Worm (Caenorhabditis elegans): ENCODE results near the gene C04G6.13.

The C04G6.13 gene

DNA sequence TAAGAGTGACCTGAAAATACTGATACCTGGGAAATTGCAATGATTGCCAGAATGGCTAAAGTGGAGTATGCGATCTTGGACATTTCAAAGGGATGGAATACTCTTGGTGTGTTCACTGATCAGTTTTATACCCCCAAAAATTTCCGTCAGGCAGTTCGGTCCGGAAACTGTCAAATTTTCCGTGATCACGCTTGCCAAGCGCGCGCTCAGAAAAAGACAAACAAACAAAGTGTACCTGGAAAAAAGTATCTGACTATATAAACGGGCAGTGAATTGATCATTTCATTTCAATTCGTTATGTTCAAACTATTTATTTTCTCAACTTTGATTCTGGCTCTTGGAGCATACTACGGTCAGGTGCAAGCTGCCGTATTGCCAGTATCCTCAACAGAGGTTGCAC, 7.7 kb downstream of the C04G6.13 start, which contains the start of the genes idpb-3 and idpb-1:
Gene idpb-3, minus strand, starts transcription at position 101 of the 400 bp plus-strand sequence.
Gene idpb-1, plus strand, starts transcription at position 284 of the 400 bp plus-strand sequence.
- TF ChIP-seq nhr-21 (tag; optimal IDR thresholded peaks at IDR 0.05): no peak
- TF ChIP-seq ama-1 (optimal IDR thresholded peaks at IDR 0.05): no peak
- TF ChIP-seq fos-1 (tag; optimal IDR thresholded peaks at IDR 0.05): no peak
- TF ChIP-seq ztf-1 (GFP tag; conservative IDR thresholded peaks at IDR 0.05): no peak
- no peak for TF ChIP-seq nhr-11 (tag; optimal IDR thresholded peaks at IDR 0.05)
- no peak for TF ChIP-seq gmeb-1 (tag; optimal IDR thresholded peaks at IDR 0.05)
- TF ChIP-seq mdl-1 (tag; optimal IDR thresholded peaks at IDR 0.05): no peak
- no peak for TF ChIP-seq ZK546.5 (tag; optimal IDR thresholded peaks at IDR 0.05)
- TF ChIP-seq alr-1 (tag; optimal IDR thresholded peaks at IDR 0.05): no peak
- TF ChIP-seq ceh-82 (tag; optimal IDR thresholded peaks at IDR 0.05): no peak

DNA sequence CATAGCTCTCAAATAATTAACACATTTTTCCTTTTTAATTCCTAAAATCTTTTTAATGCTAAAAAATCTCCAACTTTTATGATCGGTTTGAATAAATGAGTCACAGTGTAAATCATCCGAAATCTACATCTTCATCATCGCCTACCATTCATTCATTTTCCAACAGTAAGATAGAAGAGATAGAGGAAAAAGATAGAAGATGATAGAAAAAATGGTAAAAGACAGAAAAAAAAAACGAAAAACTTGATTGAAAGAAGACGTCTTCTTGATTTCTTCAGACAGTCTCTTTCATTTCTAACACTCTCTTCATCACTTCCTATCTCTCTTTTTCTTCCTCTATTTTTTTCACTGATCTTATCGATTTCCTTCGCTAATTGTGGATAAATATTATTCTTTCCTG, 9.1 kb downstream of the C04G6.13 start:
- TF ChIP-seq nhr-12 (tag; optimal IDR thresholded peaks at IDR 0.05) (no peak), fos-1 (tag; optimal IDR thresholded peaks at IDR 0.05) (peak; percentile 34), blmp-1 (tag; optimal IDR thresholded peaks at IDR 0.05; ENCODE audit: insufficient read depth) (peak; percentile 46)

DNA sequence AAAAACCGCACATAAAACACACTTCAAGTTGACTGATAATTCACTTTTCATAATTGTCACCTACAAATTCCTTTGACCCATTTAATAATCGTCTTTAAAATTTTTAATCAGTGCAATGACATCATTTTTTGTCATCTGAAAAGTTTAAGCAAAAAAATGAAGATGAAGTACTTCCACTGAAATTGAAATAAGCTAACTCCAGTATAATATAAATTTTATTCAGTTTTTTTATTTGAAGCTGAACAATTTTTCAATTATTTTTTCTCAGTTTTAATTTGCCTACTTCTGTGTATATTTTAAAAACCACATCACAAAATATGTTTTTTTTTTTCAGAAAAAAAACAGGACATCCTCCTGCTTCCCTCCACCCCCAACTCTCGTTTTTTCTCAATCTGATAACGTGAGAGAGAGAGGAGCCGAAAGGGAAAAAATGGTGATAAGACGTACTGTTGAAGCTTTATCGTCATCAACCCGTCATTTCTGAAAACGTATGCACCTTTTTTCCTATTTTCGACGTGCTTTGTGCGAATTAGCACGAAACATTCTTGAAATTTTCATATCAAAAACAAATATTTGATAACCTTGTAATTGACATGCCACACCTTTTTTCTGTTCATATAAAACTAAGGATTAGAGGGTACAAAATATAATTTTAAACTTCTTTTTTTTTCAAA, 9.9 kb downstream of the C04G6.13 start, which contains the start of the genes C04G6.11 and mpk-2:
Gene C04G6.11, minus strand, starts transcription at position 51 of the 674 bp plus-strand sequence.
Gene mpk-2, plus strand, starts transcription at position 335 of the 674 bp plus-strand sequence.
- peak; percentile 59 for TF ChIP-seq sma-9 (GFP tag; optimal IDR thresholded peaks at IDR 0.05)
- TF ChIP-seq sma-9 (tag; optimal IDR thresholded peaks at IDR 0.05): no peak
- TF ChIP-seq F13H6.1 (tag; optimal IDR thresholded peaks at IDR 0.05): peak; percentile 33
- peak; percentile 25 for TF ChIP-seq gmeb-1 (tag; optimal IDR thresholded peaks at IDR 0.05)
- peak; percentile 73 for TF ChIP-seq fos-1 (tag; optimal IDR thresholded peaks at IDR 0.05)
- no peak for TF ChIP-seq elt-1 (tag; optimal IDR thresholded peaks at IDR 0.05)
- no peak for TF ChIP-seq mbf-1 (tag; optimal IDR thresholded peaks at IDR 0.05)
- TF ChIP-seq crh-2 (tag; optimal IDR thresholded peaks at IDR 0.05): peak; percentile 24

DNA sequence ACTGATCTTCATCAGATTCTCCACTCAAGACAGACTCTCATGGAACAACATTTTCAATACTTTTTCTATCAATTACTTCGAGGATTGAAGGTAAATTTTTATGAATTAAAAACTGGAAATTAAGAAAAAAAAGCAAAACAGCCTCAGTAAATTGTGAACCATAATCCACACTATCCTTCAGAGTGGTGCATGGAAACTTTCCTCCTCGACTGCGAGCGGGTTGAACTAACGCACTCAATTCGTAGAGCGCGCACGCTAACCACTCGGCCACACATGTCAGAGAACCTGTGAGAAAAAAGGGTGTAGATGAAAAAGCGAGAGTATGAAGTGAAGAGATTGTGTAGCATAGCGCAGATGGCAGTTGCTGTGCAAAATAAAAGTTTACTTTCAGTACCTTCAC, 11.0 kb downstream of the C04G6.13 start:
- no peak for TF ChIP-seq nhr-25 (tag; optimal IDR thresholded peaks at IDR 0.05)
- TF ChIP-seq elt-3 (tag; optimal IDR thresholded peaks at IDR 0.05): no peak
- TF ChIP-seq ceh-16 (tag; optimal IDR thresholded peaks at IDR 0.05): no peak
- no peak for TF ChIP-seq unc-39 (tag; optimal IDR thresholded peaks at IDR 0.05)
- TF ChIP-seq ztf-4 (tag; optimal IDR thresholded peaks at IDR 0.05): peak; percentile 36
- peak in 1 of 2 experiments; percentile 4 for TF ChIP-seq mdl-1 (tag; optimal IDR thresholded peaks at IDR 0.05)
- TF ChIP-seq sma-3 (GFP tag; optimal IDR thresholded peaks at IDR 0.05): peak; percentile 57
- TF ChIP-seq crh-2 (tag; optimal IDR thresholded peaks at IDR 0.05): peak; percentile 70
- TF ChIP-seq nhr-11 (tag; optimal IDR thresholded peaks at IDR 0.05): no peak
- no peak for TF ChIP-seq dmd-4 (tag; optimal IDR thresholded peaks at IDR 0.05)
- TF ChIP-seq nhr-237 (tag; optimal IDR thresholded peaks at IDR 0.05): no peak
- TF ChIP-seq sma-9 (GFP tag; optimal IDR thresholded peaks at IDR 0.05): peak; percentile 82
- TF ChIP-seq sma-9 (tag; optimal IDR thresholded peaks at IDR 0.05): no peak
- TF ChIP-seq elt-1 (tag; optimal IDR thresholded peaks at IDR 0.05): no peak
- peak in 1 of 2 experiments; percentile 49 for TF ChIP-seq lsy-2 (tag; optimal IDR thresholded peaks at IDR 0.05)
- no peak for TF ChIP-seq unc-62 (GFP tag; optimal IDR thresholded peaks at IDR 0.05)
- peak; percentile 52 for TF ChIP-seq F13H6.1 (tag; optimal IDR thresholded peaks at IDR 0.05)
- TF ChIP-seq lin-13 (GFP tag; optimal IDR thresholded peaks at IDR 0.05): peak; percentile 63
- peak; percentile 61 for TF ChIP-seq Y55F3AM.14 (GFP tag; optimal IDR thresholded peaks at IDR 0.05)
- TF ChIP-seq C34F6.9 (tag; optimal IDR thresholded peaks at IDR 0.05): peak; percentile 52
- no peak for TF ChIP-seq nhr-12 (tag; optimal IDR thresholded peaks at IDR 0.05)
- peak; percentile 67 for TF ChIP-seq gmeb-1 (tag; optimal IDR thresholded peaks at IDR 0.05)
- TF ChIP-seq lin-11 (tag; optimal IDR thresholded peaks at IDR 0.05): peak; percentile 33
- peak; percentile 35 for TF ChIP-seq blmp-1 (tag; optimal IDR thresholded peaks at IDR 0.05; ENCODE audit: insufficient read depth)
- no peak for TF ChIP-seq ceh-82 (tag; optimal IDR thresholded peaks at IDR 0.05)
- TF ChIP-seq nhr-6 (tag; optimal IDR thresholded peaks at IDR 0.05): no peak
- TF ChIP-seq nhr-23 (tag; optimal IDR thresholded peaks at IDR 0.05): no peak
- no peak for TF ChIP-seq mbf-1 (tag; optimal IDR thresholded peaks at IDR 0.05)
- TF ChIP-seq nhr-21 (tag; optimal IDR thresholded peaks at IDR 0.05): peak; percentile 85
- TF ChIP-seq ZK546.5 (tag; optimal IDR thresholded peaks at IDR 0.05): no peak
- peak; percentile 94 for TF ChIP-seq nhr-129 (tag; optimal IDR thresholded peaks at IDR 0.05)
- peak; percentile 43 for TF ChIP-seq zag-1 (tag; optimal IDR thresholded peaks at IDR 0.05)
- peak; percentile 53 for TF ChIP-seq egl-27 (tag; optimal IDR thresholded peaks at IDR 0.05)
- no peak for TF ChIP-seq lin-39 (tag; optimal IDR thresholded peaks at IDR 0.05)
- no peak for TF ChIP-seq snpc-4 (tag; optimal IDR thresholded peaks at IDR 0.05)
- TF ChIP-seq nhr-77 (tag; optimal IDR thresholded peaks at IDR 0.05): no peak
- TF ChIP-seq aly-2 (tag; optimal IDR thresholded peaks at IDR 0.05): no peak
- TF ChIP-seq sem-4 (tag; optimal IDR thresholded peaks at IDR 0.05): peak; percentile 1
- no peak for TF ChIP-seq ztf-1 (GFP tag; conservative IDR thresholded peaks at IDR 0.05)
- TF ChIP-seq R02D3.7 (tag; optimal IDR thresholded peaks at IDR 0.05): no peak
- no peak for TF ChIP-seq ztf-11 (tag; optimal IDR thresholded peaks at IDR 0.05)
- peak; percentile 23 for TF ChIP-seq mab-5 (tag; optimal IDR thresholded peaks at IDR 0.05)
